Worm (Caenorhabditis elegans): Measurements from ENCODE around the gene C17H12.10.

C17H12.10 gene

DNA sequence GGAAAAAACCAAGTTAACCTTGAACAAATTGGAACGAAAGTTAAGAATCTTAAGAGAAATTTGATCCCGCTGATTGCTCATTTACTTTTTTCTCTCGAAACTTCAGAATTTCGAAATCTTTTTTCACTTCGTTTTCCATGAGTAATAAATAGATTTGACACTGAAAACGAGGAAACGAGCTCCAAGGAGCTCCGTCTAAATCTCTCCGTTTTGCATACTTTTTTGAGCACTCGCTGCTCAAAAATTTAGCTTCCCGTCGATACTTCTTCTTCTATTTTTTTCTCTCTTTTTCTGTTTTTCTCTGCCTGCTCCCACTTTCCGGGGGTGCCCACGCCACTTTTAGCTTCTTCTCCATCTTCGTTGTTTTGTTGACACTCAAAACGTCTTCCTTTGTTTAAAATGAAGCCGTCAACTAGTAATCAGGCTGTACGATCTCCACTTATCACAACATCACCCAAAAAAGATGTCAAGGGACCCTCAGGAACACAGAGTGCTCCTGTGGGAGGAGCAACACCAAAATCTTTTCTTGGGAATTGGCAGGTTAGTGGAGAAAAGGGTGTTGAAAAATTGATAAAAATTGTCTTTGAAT lies at the start of gene C17H12.10:
Gene C17H12.10 (plus strand): TSS at position 325 of the 589 bp plus-strand sequence.
- TF ChIP-seq unc-62 (GFP tag; optimal IDR thresholded peaks at IDR 0.05) = no peak

DNA sequence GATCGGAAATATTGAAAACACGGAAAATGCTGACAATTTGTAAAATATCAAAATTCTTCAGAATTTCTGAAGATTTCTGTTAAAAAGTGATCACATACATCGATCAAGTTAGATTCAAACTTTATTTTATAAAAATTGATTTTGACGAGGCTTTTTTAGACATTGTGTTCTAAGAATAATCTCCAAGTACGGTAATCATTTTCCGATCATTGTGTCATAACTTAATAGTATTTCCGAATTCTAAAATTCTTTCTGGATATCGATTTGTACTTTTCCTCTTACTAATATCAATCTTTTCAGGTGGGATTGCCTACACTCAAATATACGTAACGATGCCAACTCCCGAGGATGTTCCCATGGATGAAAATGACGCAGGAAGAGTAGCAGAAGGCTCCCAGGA lies 49.6 kb upstream of the C17H12.10 start, which contains the start of gene usp-4:
Gene usp-4 (plus strand): TSS at position 301 of the 400 bp plus-strand sequence.
- no peak for TF ChIP-seq unc-62 (GFP tag; optimal IDR thresholded peaks at IDR 0.05)

DNA sequence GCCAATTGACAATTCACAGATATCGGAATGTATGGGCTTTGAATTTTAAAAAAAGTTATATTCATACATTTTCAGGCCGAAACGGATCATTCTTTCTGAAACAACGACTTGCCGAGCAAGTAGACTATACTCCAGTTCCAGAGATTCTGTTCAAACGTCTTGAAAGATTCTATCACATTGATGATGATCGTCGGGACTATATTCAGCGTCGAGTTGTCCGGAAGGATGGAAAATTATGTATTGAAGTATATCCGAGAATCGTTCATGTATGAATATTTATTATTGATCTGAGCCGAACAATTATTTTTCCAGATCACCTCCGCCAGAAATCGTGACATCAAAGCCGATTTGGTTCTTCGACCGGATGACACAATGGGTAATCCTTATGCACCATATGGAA lies 49.0 kb upstream of the C17H12.10 start:
- no peak for TF ChIP-seq unc-62 (GFP tag; optimal IDR thresholded peaks at IDR 0.05)

DNA sequence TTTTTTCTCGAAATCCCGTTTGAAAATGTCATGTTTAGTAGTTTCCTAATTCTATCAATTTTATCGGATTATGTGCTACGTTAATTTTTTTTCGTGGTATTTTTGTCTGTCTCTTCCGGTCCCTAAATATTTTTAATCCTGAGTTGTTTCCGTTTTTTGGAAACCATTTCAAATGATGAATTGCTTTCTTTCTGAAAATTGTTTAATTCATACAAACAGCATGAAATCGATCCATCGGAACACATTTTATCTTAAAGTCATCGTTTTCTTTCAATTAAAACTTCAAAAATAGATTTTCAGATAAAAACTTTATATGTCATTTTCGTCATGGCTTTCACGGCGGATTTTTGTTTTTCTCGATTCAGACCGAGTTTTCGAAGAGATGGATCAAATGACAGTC lies 44.2 kb upstream of the C17H12.10 start, which contains the start of gene spd-3:
Gene spd-3 (plus strand): TSS at position 301 of the 400 bp plus-strand sequence.
- no peak for TF ChIP-seq unc-62 (GFP tag; optimal IDR thresholded peaks at IDR 0.05)

DNA sequence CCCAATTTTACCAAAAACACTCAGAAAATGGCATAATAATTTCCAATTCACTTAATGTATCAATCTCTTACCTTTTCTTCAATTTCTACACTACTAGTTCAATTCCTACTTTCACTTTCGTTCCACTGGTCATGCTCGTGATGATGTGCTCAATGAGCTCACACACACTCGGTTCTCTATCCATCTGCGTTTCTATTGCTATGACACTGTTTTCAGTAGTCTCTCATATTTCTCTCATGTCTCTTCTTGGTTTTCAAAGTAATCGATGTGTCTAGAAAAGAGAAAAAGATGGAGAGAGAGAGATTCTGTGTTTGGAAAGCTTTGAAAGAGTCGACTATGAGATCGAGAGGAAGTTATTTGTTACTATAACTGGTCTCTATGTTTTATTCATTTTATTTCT lies 39.4 kb upstream of the C17H12.10 start:
- TF ChIP-seq unc-62 (GFP tag; optimal IDR thresholded peaks at IDR 0.05) = no peak

DNA sequence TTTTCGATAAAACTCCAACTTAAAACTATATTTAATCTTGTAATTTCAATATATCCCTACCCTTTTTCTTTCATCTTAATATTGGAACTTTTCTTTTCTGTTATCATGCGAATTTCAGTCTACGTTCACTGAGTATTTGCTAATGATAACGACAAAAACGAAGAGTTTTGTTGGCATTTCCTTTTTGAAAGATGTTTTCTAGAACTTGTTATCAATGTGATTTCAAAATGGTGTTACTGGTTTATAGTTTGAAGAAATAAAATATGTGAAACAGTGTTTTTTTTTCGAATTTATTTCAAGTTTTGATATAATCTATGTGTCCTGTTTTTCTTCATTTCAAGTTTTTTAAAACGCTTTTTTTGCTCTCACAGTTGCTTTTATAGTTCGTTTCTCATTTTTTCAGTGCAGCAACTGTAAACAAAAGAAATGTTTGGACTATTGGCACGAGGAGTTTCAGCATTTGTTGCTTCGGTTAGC lies 36.2 kb upstream of the C17H12.10 start, which contains the start of gene anat-1:
Gene anat-1 (plus strand): TSS at position 427 of the 477 bp plus-strand sequence.
- TF ChIP-seq unc-62 (GFP tag; optimal IDR thresholded peaks at IDR 0.05) = no peak

DNA sequence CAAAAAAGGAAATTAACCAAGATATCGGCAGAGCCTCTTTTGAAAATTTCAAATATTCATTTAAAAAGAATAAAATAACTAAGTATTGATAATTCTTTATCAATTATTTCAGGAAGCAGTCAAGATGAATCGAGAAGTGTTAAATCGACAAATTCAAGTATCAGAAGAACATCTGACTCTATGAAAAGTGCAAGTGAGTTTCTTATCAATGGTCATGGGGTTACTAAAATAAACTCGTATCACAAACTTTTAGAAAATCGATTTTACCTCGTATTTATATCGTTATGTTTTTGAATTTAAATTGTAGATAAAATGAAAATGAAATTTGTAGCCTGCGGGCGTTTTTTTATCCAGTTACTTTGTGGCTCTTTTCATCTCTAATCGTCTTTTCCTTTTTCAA lies 35.0 kb upstream of the C17H12.10 start:
- TF ChIP-seq unc-62 (GFP tag; optimal IDR thresholded peaks at IDR 0.05) = no peak

DNA sequence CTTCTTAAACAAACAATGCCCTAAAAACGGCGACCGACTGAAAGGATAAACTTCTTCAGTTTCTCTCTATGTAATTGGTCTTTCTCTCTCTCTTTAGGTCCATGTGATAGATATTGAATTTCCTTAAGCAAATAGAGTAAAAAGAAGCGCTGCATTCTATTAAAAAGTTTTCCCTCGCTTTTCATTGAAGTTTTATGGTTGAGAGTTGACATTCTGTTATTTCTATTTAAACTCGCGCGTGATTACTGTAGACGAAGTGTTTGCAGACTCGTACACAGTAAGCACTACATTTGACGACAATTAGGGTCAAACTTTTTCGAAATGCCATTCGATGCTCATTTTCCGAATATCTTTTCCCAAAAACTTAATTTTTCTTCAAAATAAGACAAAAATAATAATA lies 29.4 kb upstream of the C17H12.10 start:
- TF ChIP-seq unc-62 (GFP tag; optimal IDR thresholded peaks at IDR 0.05) = no peak

DNA sequence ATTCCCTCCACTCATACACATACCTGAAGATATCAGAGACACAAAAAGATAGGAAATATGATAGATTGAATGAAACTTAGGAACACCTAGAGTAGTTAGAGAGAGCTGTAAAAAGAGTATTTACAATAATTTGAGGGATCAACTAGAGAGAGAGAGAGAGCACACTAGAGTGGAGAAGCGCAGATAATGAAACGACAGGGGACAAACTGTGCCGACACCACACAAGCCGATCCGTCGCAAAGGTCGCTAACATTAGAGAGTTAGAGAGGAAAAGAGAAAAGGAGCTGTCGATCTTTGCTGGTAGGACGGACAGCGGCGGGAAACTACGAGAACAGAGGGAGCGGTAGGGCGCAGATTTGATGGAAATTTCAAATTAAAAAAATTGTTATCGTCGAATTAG lies 21.4 kb upstream of the C17H12.10 start, which contains the start of gene dyci-1:
Gene dyci-1 (minus strand): TSS at position 122 of the 400 bp plus-strand sequence.
- no peak for TF ChIP-seq unc-62 (GFP tag; optimal IDR thresholded peaks at IDR 0.05)

DNA sequence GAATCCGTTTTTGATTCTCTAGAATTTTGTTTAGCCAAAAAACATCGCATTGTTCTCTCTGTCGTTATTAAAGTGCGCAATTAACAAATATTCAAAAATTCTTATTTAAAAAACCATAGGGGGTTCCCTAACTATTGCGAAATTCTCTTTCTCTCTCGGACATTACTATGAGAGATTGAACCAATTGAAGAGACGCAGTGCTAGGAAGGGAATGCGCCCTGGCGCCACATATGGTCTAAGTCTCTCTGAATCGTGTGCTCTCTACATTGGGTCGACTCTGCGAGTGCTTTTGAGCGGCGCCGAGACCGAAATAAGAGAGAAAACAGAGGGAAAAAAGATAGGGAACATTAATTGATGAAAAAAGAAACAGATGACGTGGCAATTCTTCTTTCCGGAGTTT lies 20.7 kb upstream of the C17H12.10 start:
- TF ChIP-seq unc-62 (GFP tag; optimal IDR thresholded peaks at IDR 0.05) = no peak

DNA sequence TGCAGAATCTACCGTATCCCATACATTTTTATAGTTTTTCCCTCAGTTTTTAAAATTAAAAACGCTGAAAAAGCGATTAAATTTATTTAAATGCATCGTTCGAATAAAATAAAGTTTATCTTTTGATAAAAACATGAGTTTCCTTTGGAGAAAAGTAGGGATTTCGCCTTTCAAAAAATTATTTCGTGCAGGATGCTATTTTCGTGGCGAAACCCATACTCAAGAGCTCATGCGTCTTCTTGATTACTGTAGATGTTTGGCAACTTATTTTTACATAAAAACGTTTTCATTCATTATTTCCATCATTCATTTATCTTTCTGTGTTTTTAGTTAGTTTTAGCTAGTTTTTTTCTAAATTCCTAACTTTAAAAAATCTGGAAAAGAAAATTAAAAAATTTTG lies 16.6 kb upstream of the C17H12.10 start:
- TF ChIP-seq unc-62 (GFP tag; optimal IDR thresholded peaks at IDR 0.05) = no peak

DNA sequence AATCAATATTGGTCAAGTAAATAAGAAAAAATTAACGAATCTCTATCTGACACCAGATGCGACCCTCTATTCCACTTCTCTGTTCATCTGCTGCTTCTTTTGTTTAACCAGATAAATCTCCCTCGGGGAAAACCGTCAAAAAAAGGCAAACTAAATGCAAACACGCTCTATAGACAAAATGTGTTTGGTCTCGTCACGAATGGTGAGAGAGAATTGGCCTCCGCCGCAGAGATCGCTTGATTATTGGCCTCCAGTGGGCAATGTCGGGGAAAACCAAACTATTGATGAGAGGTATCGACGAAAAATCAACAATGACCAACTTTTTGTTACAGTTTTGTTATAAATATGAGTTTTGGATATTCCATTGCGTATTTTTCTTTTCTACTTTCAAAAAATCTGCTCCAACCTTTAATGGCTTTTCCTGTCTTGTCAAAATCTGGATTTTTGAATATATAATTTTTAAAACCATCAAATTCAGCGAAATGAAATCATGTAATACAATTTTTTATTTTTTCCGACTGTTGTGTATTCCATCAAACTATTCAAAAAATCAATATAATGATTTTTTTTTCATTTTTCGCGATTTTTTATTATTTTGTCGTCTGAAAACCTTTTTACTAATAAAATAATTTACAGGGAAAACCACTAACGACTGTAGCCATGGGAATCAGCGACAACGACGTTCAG lies 16.0 kb upstream of the C17H12.10 start, which contains the start of the genes C17H12.2 and vha-8:
Gene C17H12.2 (minus strand): TSS at position 51 of the 687 bp plus-strand sequence.
Gene vha-8 (plus strand): TSS at position 637 of the 687 bp plus-strand sequence.
- peak; percentile 34 for TF ChIP-seq unc-62 (GFP tag; optimal IDR thresholded peaks at IDR 0.05)

DNA sequence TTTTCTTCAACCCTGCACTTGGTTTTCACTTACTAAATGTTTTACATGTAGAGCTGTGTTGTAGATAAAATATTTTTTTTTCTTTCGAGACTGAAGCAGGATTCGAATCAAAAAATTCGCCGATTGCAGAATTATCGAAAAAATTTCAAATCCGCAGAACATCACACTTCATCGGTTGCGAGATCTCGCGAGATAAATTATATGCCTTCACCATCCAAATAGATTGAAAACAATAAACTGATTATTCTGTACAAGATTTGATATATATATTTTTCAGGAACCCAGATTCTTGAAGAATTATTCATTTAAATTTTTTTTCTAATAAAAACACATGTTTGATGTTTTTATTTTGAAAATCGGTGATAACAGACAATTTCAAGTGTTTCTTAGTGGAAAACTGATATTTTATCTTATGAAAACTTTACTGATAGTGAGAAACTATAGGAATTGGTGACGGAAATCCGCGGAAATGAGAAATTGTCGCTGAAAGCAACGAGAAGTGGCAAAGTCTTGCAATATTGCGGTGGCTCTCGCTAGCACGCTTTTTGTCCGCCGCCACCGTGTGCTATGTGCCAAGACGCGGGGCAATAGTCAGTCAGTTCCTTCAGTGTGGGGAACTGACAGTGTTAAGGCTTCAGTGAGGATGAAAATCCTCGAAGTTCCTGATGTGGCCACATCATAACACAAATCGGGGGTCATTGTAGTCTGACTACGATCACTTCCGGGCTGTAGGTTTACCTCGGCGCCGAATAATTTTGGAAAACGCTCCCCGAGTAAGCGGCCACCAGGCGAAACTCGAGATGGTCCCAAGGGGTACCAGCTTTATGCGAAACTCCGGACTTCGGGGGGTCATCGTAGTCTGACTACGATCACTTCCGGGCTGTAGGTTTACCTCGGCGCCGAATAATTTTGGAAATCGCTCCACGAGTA lies 14.0 kb upstream of the C17H12.10 start:
- no peak for TF ChIP-seq unc-62 (GFP tag; optimal IDR thresholded peaks at IDR 0.05)

DNA sequence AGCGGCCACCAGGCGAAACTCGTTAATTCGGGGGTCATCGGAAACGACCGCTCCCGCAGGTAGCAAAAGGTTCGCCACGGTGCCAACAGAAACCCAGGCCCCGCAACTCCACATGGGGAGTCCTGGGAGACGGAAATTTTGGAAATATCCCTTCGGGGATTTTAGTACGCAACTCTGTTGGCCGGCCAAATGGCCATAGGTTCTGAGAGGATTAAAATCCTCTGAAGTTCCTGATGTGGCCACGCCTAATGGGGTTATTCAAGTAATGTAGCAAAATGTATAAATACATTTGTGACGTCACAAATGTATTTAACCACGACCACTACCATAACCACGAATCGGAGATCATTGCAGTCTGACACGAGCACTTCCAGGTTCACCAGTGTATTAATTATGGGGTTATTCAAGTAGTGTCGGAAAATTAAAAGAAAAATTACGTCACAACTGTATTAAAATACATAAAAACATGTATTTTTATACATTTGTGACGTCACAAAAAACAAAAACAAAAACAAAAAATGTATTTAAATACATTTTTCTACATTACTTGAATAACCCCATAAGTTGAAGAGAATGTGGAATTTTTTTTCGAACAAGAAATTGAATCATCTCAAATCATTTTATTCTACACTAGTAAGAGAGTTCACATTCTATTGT lies 13.2 kb upstream of the C17H12.10 start:
- TF ChIP-seq unc-62 (GFP tag; optimal IDR thresholded peaks at IDR 0.05) = no peak

DNA sequence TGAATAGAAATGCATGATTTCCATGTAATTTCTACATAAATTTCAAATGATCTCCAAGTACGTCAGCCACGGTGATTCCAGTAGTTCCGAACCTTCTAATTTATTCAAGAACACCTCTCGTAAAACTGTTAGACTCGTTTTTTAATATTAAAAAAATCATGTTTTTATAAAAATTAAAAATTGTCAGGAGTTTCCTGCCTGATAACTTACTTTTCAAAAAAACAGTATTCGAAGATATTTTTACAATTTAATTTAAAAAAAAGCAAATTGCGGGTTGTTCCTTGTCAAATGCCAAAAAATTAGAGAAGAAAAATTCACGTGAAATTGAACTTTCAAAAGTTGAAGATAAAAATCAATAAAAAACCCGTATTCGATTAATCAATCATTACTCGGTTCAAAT lies 11.1 kb upstream of the C17H12.10 start, which contains the start of the genes C17H12.3 and C17H12.12:
Gene C17H12.3 (minus strand): TSS at position 101 of the 400 bp plus-strand sequence.
Gene C17H12.12 (plus strand): TSS at position 396 of the 400 bp plus-strand sequence.
- no peak for TF ChIP-seq unc-62 (GFP tag; optimal IDR thresholded peaks at IDR 0.05)

Data from whole organism, dauer.